Fruit fly (Drosophila melanogaster): ENCODE data around the gene CG15042.
A peak's percentile ranks its signal among the peaks of the same experiment; 100 is the strongest.

Gene CG15042

DNA sequence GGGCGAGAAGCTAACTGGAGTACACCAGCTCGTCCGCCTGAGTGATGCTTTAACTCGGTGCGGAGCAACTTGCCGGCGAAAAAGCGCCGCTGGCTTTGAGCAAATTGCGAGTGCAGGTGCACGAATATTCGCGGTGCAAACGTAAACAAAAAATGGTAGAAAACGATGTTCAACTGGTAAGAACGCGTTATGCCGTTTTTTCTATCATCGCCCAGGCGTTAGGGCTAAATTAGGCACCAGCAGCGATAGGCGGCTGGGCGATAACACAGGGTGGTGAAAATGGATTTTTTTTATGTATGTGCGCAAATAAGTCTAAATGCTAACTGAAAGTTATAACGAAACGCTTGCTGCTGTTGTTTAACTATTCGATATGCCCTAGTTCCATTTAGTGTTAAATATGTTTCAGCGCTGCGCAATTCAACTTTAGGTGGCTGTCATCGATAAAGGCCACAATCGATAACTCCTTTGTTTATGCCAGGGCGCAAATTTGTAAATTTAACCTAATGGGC is 28.3 kb downstream of the CG15042 start, which contains the start of the genes Pgant7 and Xrcc2 (continued):
- TF ChIP-seq sisA (GFP tag; IDR thresholded peaks at IDR 0.05): no peak
- TF ChIP-seq Med (GFP tag): no peak
- TF ChIP-seq vnd (GFP tag; IDR thresholded peaks at IDR 0.05; ENCODE audit: partially characterized antibody): peak; percentile 76
- TF ChIP-seq CG34224 (GFP tag; IDR thresholded peaks at IDR 0.05; ENCODE audit: partially characterized antibody): peak; percentile 76; the same call in 2 of the 3 replicates
- peak; percentile 42 for TF ChIP-seq CHES-1-like (GFP tag; optimal IDR thresholded peaks at IDR 0.05)
- peak; percentile 78 for TF ChIP-seq Scr (GFP tag; IDR thresholded peaks at IDR 0.05; ENCODE audit: partially characterized antibody)
- TF ChIP-seq NC2α (GFP tag; optimal IDR thresholded peaks at IDR 0.05): no peak
- TF ChIP-seq onecut (GFP tag; IDR thresholded peaks at IDR 0.05): no peak
- TF ChIP-seq CG10565 (GFP tag; optimal IDR thresholded peaks at IDR 0.05): no peak
- TF ChIP-seq fd102C (GFP tag; optimal IDR thresholded peaks at IDR 0.05): no peak
- TF ChIP-seq CG2129 (GFP tag; IDR thresholded peaks at IDR 0.05; ENCODE audit: partially characterized antibody): peak; percentile 34; the same call in 1 of the 2 replicates
- peak; percentile 85 for TF ChIP-seq E2f2 (GFP tag; IDR thresholded peaks at IDR 0.05)
- no peak for TF ChIP-seq CG12219 (GFP tag; optimal IDR thresholded peaks at IDR 0.05)
- TF ChIP-seq bab2 (GFP tag; optimal IDR thresholded peaks at IDR 0.05): no peak
- TF ChIP-seq CG14860 (GFP tag; IDR thresholded peaks at IDR 0.05; ENCODE audit: partially characterized antibody): peak; percentile 81
- no peak for TF ChIP-seq HmgD (GFP tag; optimal IDR thresholded peaks at IDR 0.05)
- TF ChIP-seq CG17186 (GFP tag; optimal IDR thresholded peaks at IDR 0.05): peak; percentile 92
- TF ChIP-seq CG2889 (GFP tag; IDR thresholded peaks at IDR 0.05): no peak
- peak; percentile 74 for TF ChIP-seq YL-1 (GFP tag; optimal IDR thresholded peaks at IDR 0.05)
- TF ChIP-seq CG4617 (GFP tag; optimal IDR thresholded peaks at IDR 0.05; ENCODE audit: borderline replicate concordance): peak; percentile 42
- peak; percentile 65 for TF ChIP-seq pzg (GFP tag; optimal IDR thresholded peaks at IDR 0.05)
- TF ChIP-seq Sin3A (optimal IDR thresholded peaks at IDR 0.05): peak; percentile 85
- TF ChIP-seq odd (GFP tag; optimal IDR thresholded peaks at IDR 0.05): no peak
- TF ChIP-seq Fer1 (GFP tag; optimal IDR thresholded peaks at IDR 0.05): no peak
- no peak for TF ChIP-seq Nf-YB (GFP tag; optimal IDR thresholded peaks at IDR 0.05)
- peak; percentile 85 for TF ChIP-seq HLH4C (GFP tag; IDR thresholded peaks at IDR 0.05; ENCODE audit: partially characterized antibody)
- peak; percentile 53; the same call in 1 of the 3 replicates for TF ChIP-seq CG7963 (GFP tag; IDR thresholded peaks at IDR 0.05; ENCODE audit: partially characterized antibody)
- peak; percentile 75; the same call in 2 of the 3 replicates for TF ChIP-seq hb (GFP tag; IDR thresholded peaks at IDR 0.05; ENCODE audit: partially characterized antibody)
- TF ChIP-seq CG13624 (GFP tag; optimal IDR thresholded peaks at IDR 0.05): peak; percentile 34
- TF ChIP-seq Sry-β (GFP tag; optimal IDR thresholded peaks at IDR 0.05): no peak
- TF ChIP-seq az2 (GFP tag; optimal IDR thresholded peaks at IDR 0.05): no peak
- no peak for TF ChIP-seq CG17328 (GFP tag; IDR thresholded peaks at IDR 0.05)
- TF ChIP-seq CG14050 (GFP tag; IDR thresholded peaks at IDR 0.05): no peak
- no peak for TF ChIP-seq ems (GFP tag; optimal IDR thresholded peaks at IDR 0.05)
- TF ChIP-seq Elba2 (GFP tag; optimal IDR thresholded peaks at IDR 0.05): no peak
- no peak for TF ChIP-seq CG42726 (GFP tag; IDR thresholded peaks at IDR 0.05; ENCODE audit: partially characterized antibody)
- peak; percentile 70 for TF ChIP-seq Bgb (GFP tag; IDR thresholded peaks at IDR 0.05; ENCODE audit: partially characterized antibody)
- TF ChIP-seq CG10267 (tag; optimal IDR thresholded peaks at IDR 0.05): peak; percentile 6
- TF ChIP-seq dmrt11E (tag; optimal IDR thresholded peaks at IDR 0.05): no peak
- TF ChIP-seq dan (GFP tag; IDR thresholded peaks at IDR 0.05): no peak
- peak; percentile 48 for TF ChIP-seq CG14710 (tag; optimal IDR thresholded peaks at IDR 0.05)
- no peak for TF ChIP-seq ro (GFP tag; IDR thresholded peaks at IDR 0.05)
- TF ChIP-seq sqz (GFP tag; optimal IDR thresholded peaks at IDR 0.05): peak; percentile 26
- TF ChIP-seq pros (GFP tag; optimal IDR thresholded peaks at IDR 0.05): no peak
- TF ChIP-seq Optix (GFP tag; IDR thresholded peaks at IDR 0.05): no peak
- no peak for TF ChIP-seq Hey (tag; optimal IDR thresholded peaks at IDR 0.05)
- TF ChIP-seq so (GFP tag; IDR thresholded peaks at IDR 0.05): no peak
- peak; percentile 46 for TF ChIP-seq CG15601 (tag; optimal IDR thresholded peaks at IDR 0.05)
- no peak for TF ChIP-seq p53 (GFP tag; optimal IDR thresholded peaks at IDR 0.05)
- 0 out of 3 replicates have a peak, but pooled peaks have one; percentile 26 for TF ChIP-seq row (GFP tag; IDR thresholded peaks at IDR 0.05)
